Fruit fly (Drosophila melanogaster): ENCODE measurements around the gene GMF.

Gene GMF

dm6 chr2L:16325515-16326257 lies 22.9 kb upstream of the GMF start, which contains the start of gene cact (continued):
- TF ChIP-seq Dip2 (GFP tag; IDR thresholded peaks at IDR 0.05) (no peak), CG8478 (optimal IDR thresholded peaks at IDR 0.05) (no peak), CG30403 (GFP tag; optimal IDR thresholded peaks at IDR 0.05) (peak; percentile 97), CG6683 (GFP tag; optimal IDR thresholded peaks at IDR 0.05) (peak; percentile 79), CG4854 (GFP tag; optimal IDR thresholded peaks at IDR 0.05) (peak; percentile 85), CG7357 (GFP tag; IDR thresholded peaks at IDR 0.05) (peak; percentile 88), CG10462 (GFP tag; optimal IDR thresholded peaks at IDR 0.05) (peak; percentile 85), hb (GFP tag; IDR thresholded peaks at IDR 0.05; ENCODE audit: partially characterized antibody) (no peak), CG11093 (GFP tag; IDR thresholded peaks at IDR 0.05) (peak; percentile 77), trem (tag; optimal IDR thresholded peaks at IDR 0.05) (peak; percentile 94), eyg (GFP tag; optimal IDR thresholded peaks at IDR 0.05) (peak; percentile 89), tap (tag; optimal IDR thresholded peaks at IDR 0.05) (peak; percentile 71), CG15514 (GFP tag; optimal IDR thresholded peaks at IDR 0.05) (peak; percentile 93), CG1832 (GFP tag; optimal IDR thresholded peaks at IDR 0.05) (no peak), CG34376 (GFP tag; optimal IDR thresholded peaks at IDR 0.05) (peak; percentile 84), kay (GFP tag; optimal IDR thresholded peaks at IDR 0.05) (peak; percentile 91), Pdp1 (GFP tag; optimal IDR thresholded peaks at IDR 0.05) (peak; percentile 92 to 94), CG7271 (tag; optimal IDR thresholded peaks at IDR 0.05) (peak; percentile 73), yki (optimal IDR thresholded peaks at IDR 0.05) (no peak), sug (tag; optimal IDR thresholded peaks at IDR 0.05) (peak; percentile 88), CG10565 (GFP tag; optimal IDR thresholded peaks at IDR 0.05) (peak; percentile 50), HmgZ (tag; optimal IDR thresholded peaks at IDR 0.05) (peak; percentile 95), CG18619 (GFP tag; optimal IDR thresholded peaks at IDR 0.05) (peak; percentile 90), Side (GFP tag; optimal IDR thresholded peaks at IDR 0.05) (peak; percentile 95), zf30C (GFP tag; optimal IDR thresholded peaks at IDR 0.05) (no peak), eve (GFP tag; optimal IDR thresholded peaks at IDR 0.05) (peak in 1 of 2 experiments; percentile 90), CG7745 (tag; optimal IDR thresholded peaks at IDR 0.05) (peak; percentile 15), pum (GFP tag; optimal IDR thresholded peaks at IDR 0.05) (peak; percentile 96), H15 (GFP tag; IDR thresholded peaks at IDR 0.05) (peak; percentile 88; the same call in 2 of the 3 replicates), fd96Cb (tag; optimal IDR thresholded peaks at IDR 0.05) (peak; percentile 88), CG16813 (GFP tag; IDR thresholded peaks at IDR 0.05; ENCODE audit: partially characterized antibody) (peak; percentile 57; the same call in 2 of the 3 replicates), Dad (GFP tag; optimal IDR thresholded peaks at IDR 0.05) (peak; percentile 91), grau (tag; optimal IDR thresholded peaks at IDR 0.05) (peak; percentile 93), Ssrp (tag; optimal IDR thresholded peaks at IDR 0.05) (peak; percentile 91), CG43689 (GFP tag; IDR thresholded peaks at IDR 0.05) (no peak; the same call in none of the 2 replicates), Hr3 (GFP tag; optimal IDR thresholded peaks at IDR 0.05) (peak; percentile 92), NFAT (GFP tag; IDR thresholded peaks at IDR 0.05) (peak; percentile 87), Bgb (GFP tag; IDR thresholded peaks at IDR 0.05; ENCODE audit: partially characterized antibody) (peak; percentile 36; the same call in 1 of the 2 replicates), Drgx (GFP tag; IDR thresholded peaks at IDR 0.05) (peak; percentile 91), Jarid2 (GFP tag; optimal IDR thresholded peaks at IDR 0.05) (peak; percentile 82), HLH3B (GFP tag; IDR thresholded peaks at IDR 0.05) (peak; percentile 89), CG17802 (tag; optimal IDR thresholded peaks at IDR 0.05) (peak; percentile 100), CG5180 (GFP tag; optimal IDR thresholded peaks at IDR 0.05) (peak; percentile 57), jigr1 (GFP tag; IDR thresholded peaks at IDR 0.05) (no peak), Med (GFP tag) (peak; percentile 99), stc (GFP tag; IDR thresholded peaks at IDR 0.05) (peak; percentile 88), rib (GFP tag; IDR thresholded peaks at IDR 0.05) (peak; percentile 66), jing (GFP tag; optimal IDR thresholded peaks at IDR 0.05) (peak; percentile 75), fd64A (GFP tag; optimal IDR thresholded peaks at IDR 0.05) (no peak)

Measured in whole organism, embryonic.